Fruit fly (Drosophila melanogaster): ENCODE results near the gene CG43335.

dm6 chr3R:15670559-15670958 lies 35.3 kb downstream of the CG43335 start:
- TF ChIP-seq Hr96 (GFP tag; optimal IDR thresholded peaks at IDR 0.05), result no peak
- no peak for TF ChIP-seq CG33017 (tag; optimal IDR thresholded peaks at IDR 0.05)
- TF ChIP-seq kay (GFP tag; ENCODE audit: borderline replicate concordance), result no peak
- no peak for TF ChIP-seq CG1620 (GFP tag; optimal IDR thresholded peaks at IDR 0.05)
- no peak for TF ChIP-seq toe (GFP tag; optimal IDR thresholded peaks at IDR 0.05)
- TF ChIP-seq CG11617 (GFP tag; optimal IDR thresholded peaks at IDR 0.05), result no peak
- TF ChIP-seq bab1 (GFP tag; optimal IDR thresholded peaks at IDR 0.05), result no peak
- no peak for TF ChIP-seq CG14711 (tag; optimal IDR thresholded peaks at IDR 0.05)
- no peak for TF ChIP-seq ovo (GFP tag; optimal IDR thresholded peaks at IDR 0.05)
- TF ChIP-seq CG12768 (GFP tag; optimal IDR thresholded peaks at IDR 0.05), result no peak

Data from whole organism, adult.